Worm (Caenorhabditis elegans): ENCODE data around the gene cdf-1.

Gene cdf-1

ce11 chrX:6530591-6530990 is 25.6 kb upstream of the cdf-1 start (continued):
- 0 out of 2 replicates have a peak, but pooled peaks have one; percentile 45 for TF ChIP-seq lin-1 (GFP tag; IDR thresholded peaks at IDR 0.05)
- TF ChIP-seq nhr-77 (tag; optimal IDR thresholded peaks at IDR 0.05) = peak; percentile 12
- peak; percentile 49 for TF ChIP-seq nhr-48 (tag; optimal IDR thresholded peaks at IDR 0.05)
- no peak for TF ChIP-seq lin-38 (GFP tag; IDR thresholded peaks at IDR 0.05)
- TF ChIP-seq lim-7 (GFP tag; IDR thresholded peaks at IDR 0.05) = no peak
- no peak for TF ChIP-seq ces-1 (GFP tag; optimal IDR thresholded peaks at IDR 0.05)
- TF ChIP-seq dmd-8 (GFP tag; IDR thresholded peaks at IDR 0.05) = no peak
- peak; percentile 85 for TF ChIP-seq dve-1 (tag; optimal IDR thresholded peaks at IDR 0.05; ENCODE audit: insufficient read depth)
- TF ChIP-seq nhr-28 (tag; optimal IDR thresholded peaks at IDR 0.05) = peak; percentile 38
- TF ChIP-seq T20F7.1 (GFP tag; optimal IDR thresholded peaks at IDR 0.05) = peak; percentile 39
- peak; percentile 70 for TF ChIP-seq pqm-1 (tag; optimal IDR thresholded peaks at IDR 0.05)

ce11 chrX:6530046-6530445 is 25.1 kb upstream of the cdf-1 start, which contains the start of gene ceh-60:
TSS of gene ceh-60 (minus strand) at chrX:6530146.
- TF ChIP-seq zfp-3 (GFP tag; conservative IDR thresholded peaks at IDR 0.05) (no peak), ctbp-1 (GFP tag; IDR thresholded peaks at IDR 0.05) (no peak), daf-16 (GFP tag; optimal IDR thresholded peaks at IDR 0.05) (no peak), daf-16 (tag; optimal IDR thresholded peaks at IDR 0.05) (no peak), T26A8.4 (GFP tag; IDR thresholded peaks at IDR 0.05) (no peak), lin-39 (tag; optimal IDR thresholded peaks at IDR 0.05) (no peak)

- TF ChIP-seq unc-62 (GFP tag; optimal IDR thresholded peaks at IDR 0.05 in 1 of 2) (peak; percentile 6 to 57), unc-62 (tag; optimal IDR thresholded peaks at IDR 0.05) (no peak), pqm-1 (tag; optimal IDR thresholded peaks at IDR 0.05) (peak; percentile 67), ctbp-1 (GFP tag; IDR thresholded peaks at IDR 0.05) (no peak), madf-5 (GFP tag; IDR thresholded peaks at IDR 0.05) (0 out of 4 replicates have a peak, but pooled peaks of 1 of the 2 experiments have one; percentile 25), F44E2.7 (GFP tag; IDR thresholded peaks at IDR 0.05) (no peak), fkh-10 (GFP tag; optimal IDR thresholded peaks at IDR 0.05) (no peak), mep-1 (tag; optimal IDR thresholded peaks at IDR 0.05) (peak; percentile 22), nhr-41 (GFP tag; IDR thresholded peaks at IDR 0.05) (0 out of 2 replicates have a peak, but pooled peaks have one; percentile 19), gei-8 (GFP tag; optimal IDR thresholded peaks at IDR 0.05) (peak; percentile 54), mxl-2 (GFP tag; conservative IDR thresholded peaks at IDR 0.05) (0 out of 2 replicates have a peak, but pooled peaks have one; percentile 14), nhr-28 (tag; optimal IDR thresholded peaks at IDR 0.05) (peak; percentile 77), nhr-42 (GFP tag; IDR thresholded peaks at IDR 0.05) (peak; percentile 78), daf-16 (GFP tag; optimal IDR thresholded peaks at IDR 0.05) (peak in 1 of 2 experiments; percentile 38), daf-16 (tag; optimal IDR thresholded peaks at IDR 0.05) (peak; percentile 86), nhr-102 (tag; optimal IDR thresholded peaks at IDR 0.05) (peak; percentile 69), hmg-1.1 (GFP tag; IDR thresholded peaks at IDR 0.05) (no peak), tra-1 (GFP tag; IDR thresholded peaks at IDR 0.05) (peak; percentile 86), saeg-2 (GFP tag; IDR thresholded peaks at IDR 0.05) (peak; percentile 72; the same call in 1 of the 2 replicates), mdt-29 (GFP tag; IDR thresholded peaks at IDR 0.05) (peak; percentile 60; the same call in 1 of the 2 replicates), ceh-20 (GFP tag; IDR thresholded peaks at IDR 0.05) (peak; percentile 38; the same call in 1 of the 2 replicates), arid-1 (GFP tag; conservative IDR thresholded peaks at IDR 0.05) (no peak; the same call in 1 of the 2 replicates), lir-3 (tag; optimal IDR thresholded peaks at IDR 0.05) (no peak), pha-4 (GFP tag; IDR thresholded peaks at IDR 0.05) (0 out of 2 replicates have a peak, but pooled peaks have one; percentile 36), pha-4 (tag; optimal IDR thresholded peaks at IDR 0.05) (no peak), php-3 (GFP tag; IDR thresholded peaks at IDR 0.05) (peak; percentile 80), hlh-11 (tag; optimal IDR thresholded peaks at IDR 0.05) (peak; percentile 83), nhr-77 (tag; optimal IDR thresholded peaks at IDR 0.05) (peak; percentile 21), dve-1 (tag; optimal IDR thresholded peaks at IDR 0.05; ENCODE audit: insufficient read depth) (peak; percentile 72), dmd-6 (GFP tag; IDR thresholded peaks at IDR 0.05) (peak; percentile 78), lin-1 (GFP tag; IDR thresholded peaks at IDR 0.05) (0 out of 2 replicates have a peak, but pooled peaks have one; percentile 50), nhr-48 (tag; optimal IDR thresholded peaks at IDR 0.05) (peak; percentile 47), rbr-2 (tag; optimal IDR thresholded peaks at IDR 0.05) (no peak), aha-1 (tag) (peak; percentile 92), hlh-30 (tag; optimal IDR thresholded peaks at IDR 0.05; ENCODE audit: insufficient read depth) (peak; percentile 16), lin-39 (tag; optimal IDR thresholded peaks at IDR 0.05) (no peak), daf-8 (GFP tag; IDR thresholded peaks at IDR 0.05) (0 out of 2 replicates have a peak, but pooled peaks have one; percentile 50), spr-3 (GFP tag; optimal IDR thresholded peaks at IDR 0.05) (no peak)
Observed at ce11 chrX:6522634-6523070, 17.7 kb upstream of the cdf-1 start.

All from whole organism, L4 larva.